Worm (Caenorhabditis elegans): ENCODE results near the gene T11F9.7.

DNA sequence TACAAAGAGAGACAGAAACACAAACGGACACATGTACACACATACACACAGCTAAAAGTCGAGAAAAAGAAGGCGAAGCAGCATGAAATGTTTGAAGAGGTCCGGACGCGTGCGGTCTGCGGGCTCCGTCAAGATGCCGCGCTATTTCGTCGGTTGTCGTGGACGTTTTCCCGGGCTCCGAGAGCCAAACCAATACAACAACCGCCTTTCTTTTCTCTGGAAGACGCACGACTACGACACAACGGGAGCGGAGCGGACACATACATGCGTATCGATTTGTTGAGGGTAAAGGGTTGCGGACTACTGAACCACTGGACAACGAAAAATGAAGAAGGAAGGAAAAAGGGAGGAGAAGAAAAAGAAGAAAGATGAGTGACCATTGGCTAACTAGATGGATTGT is 30.4 kb upstream of the T11F9.7 start:
- TF ChIP-seq bed-1 (GFP tag; IDR thresholded peaks at IDR 0.05) (no peak), somi-1 (GFP tag; optimal IDR thresholded peaks at IDR 0.05) (no peak), T07F8.4 (tag; optimal IDR thresholded peaks at IDR 0.05) (no peak), nhr-80 (tag; optimal IDR thresholded peaks at IDR 0.05) (no peak)
